Worm (Caenorhabditis elegans) whole organism, young adult: ENCODE measurements around the gene F17E9.4.
"Not testable (repeated sequence)": the region's sequence is repeated elsewhere in the genome, so short reads cannot be mapped to it uniquely, and the experiment has no call there.

Source experiments
- D2030.7 ChIP-seq: fragments of 200-800 bp; sonication (Bioruptor generic); IDR thresholded peaks from 2 replicates; pipeline ENCODE4 v1.3.6; 2022; ENCODE audit warnings: missing genetic modification reagents, missing genetic modification characterization, missing compliant biosample characterization
- F22D6.2 ChIP-seq: sonication (generic microtip); optimal IDR thresholded peaks from 2 replicates; lab custom pipeline; 2016; ENCODE audit warnings: mild to moderate bottlenecking, missing genetic modification characterization, missing compliant biosample characterization
- F23B12.7 ChIP-seq: sonication (generic microtip); optimal IDR thresholded peaks from 2 replicates; lab custom pipeline; 2017; ENCODE audit warnings: missing genetic modification characterization, mild to moderate bottlenecking, missing compliant biosample characterization, antibody characterized with exemption, moderate library complexity; ENCODE audit not compliant: insufficient read depth
- F39B2.1 ChIP-seq: fragments of 200-800 bp; sonication (Bioruptor generic); IDR thresholded peaks from 2 replicates; pipeline ENCODE4 v1.3.6; 2022; ENCODE audit warnings: missing genetic modification reagents, missing genetic modification characterization, missing compliant biosample characterization
- Y53F4B.3 ChIP-seq: fragments of 200-800 bp; sonication (Bioruptor generic); IDR thresholded peaks from 2 replicates; pipeline ENCODE4 v1.3.6; 2022; ENCODE audit warnings: missing genetic modification reagents, missing genetic modification characterization, missing compliant biosample characterization
- Y79H2A.3 ChIP-seq: fragments of 200-800 bp; sonication (Bioruptor generic); conservative IDR thresholded peaks from 2 replicates; pipeline ENCODE4 v1.3.6; 2022; ENCODE audit warnings: missing genetic modification reagents, missing genetic modification characterization, missing compliant biosample characterization
- Y95B8A.8 ChIP-seq: fragments of 200-800 bp; sonication (Bioruptor generic); IDR thresholded peaks from 2 replicates; pipeline ENCODE4 v1.3.6; 2022; ENCODE audit warnings: missing genetic modification reagents, missing genetic modification characterization, missing compliant biosample characterization
- ceh-100 ChIP-seq: fragments of 200-800 bp; sonication (Bioruptor generic); IDR thresholded peaks from 2 replicates; pipeline ENCODE4 v1.3.6; 2022; ENCODE audit warnings: missing genetic modification reagents, missing genetic modification characterization, missing compliant biosample characterization
- die-1 ChIP-seq: sonication (generic microtip); optimal IDR thresholded peaks from 2 replicates; lab custom pipeline; 2016; ENCODE audit warnings: missing genotype, mild to moderate bottlenecking, missing genetic modification characterization, missing compliant biosample characterization
- dpl-1 ChIP-seq: fragments of 150-350 bp; optimal IDR thresholded peaks from 2 replicates; lab custom pipeline; 2014; ENCODE audit warnings: missing biosample characterization, missing genetic modification reagents, missing genetic modification characterization
- egl-18 ChIP-seq: fragments of 200-800 bp; sonication (Bioruptor generic); IDR thresholded peaks from 2 replicates; pipeline ENCODE4 v1.3.6; 2022; ENCODE audit warnings: missing genetic modification reagents, missing genetic modification characterization, missing compliant biosample characterization
- egrh-3 ChIP-seq: fragments of 200-800 bp; sonication (Bioruptor generic); IDR thresholded peaks from 2 replicates; pipeline ENCODE4 v1.3.6; 2022; ENCODE audit warnings: missing genetic modification reagents, missing genetic modification characterization, missing compliant biosample characterization
- ekl-4 ChIP-seq: fragments of 200-800 bp; sonication (Bioruptor generic); IDR thresholded peaks from 2 replicates; pipeline ENCODE4 v1.3.6; 2022; ENCODE audit warnings: missing genetic modification reagents, missing genetic modification characterization, missing compliant biosample characterization
- ets-4 ChIP-seq: fragments of 200-800 bp; sonication (Bioruptor generic); optimal IDR thresholded peaks from 2 replicates; lab custom pipeline; 2018; ENCODE audit warnings: mild to moderate bottlenecking, missing genetic modification characterization, missing compliant biosample characterization
- him-1 ChIP-seq: sonication (generic microtip); optimal IDR thresholded peaks from 2 replicates; lab custom pipeline; 2016; ENCODE audit warnings: missing genotype, missing genetic modification reagents, missing genetic modification characterization, missing compliant biosample characterization
- hlh-26 ChIP-seq: fragments of 200-800 bp; sonication (Bioruptor generic); conservative IDR thresholded peaks from 2 replicates; pipeline ENCODE4 v1.3.6; 2022; ENCODE audit warnings: missing genetic modification reagents, missing genetic modification characterization, missing compliant biosample characterization
- lin-26 ChIP-seq: fragments of 200-800 bp; sonication (Bioruptor generic); IDR thresholded peaks from 2 replicates; pipeline ENCODE4 v1.3.6; 2022; ENCODE audit warnings: missing genetic modification reagents, missing genetic modification characterization, missing compliant biosample characterization
- madf-8 ChIP-seq: fragments of 200-800 bp; sonication (Bioruptor generic); conservative IDR thresholded peaks from 2 replicates; pipeline ENCODE4 v1.3.6; 2022; ENCODE audit warnings: missing genetic modification reagents, missing genetic modification characterization, missing compliant biosample characterization
- mes-4 ChIP-seq: sonication (generic microtip); optimal IDR thresholded peaks from 2 replicates; lab custom pipeline; 2016; ENCODE audit warnings: missing genotype, missing genetic modification characterization, missing compliant biosample characterization
- mxl-1 ChIP-seq: sonication (generic microtip); optimal IDR thresholded peaks from 2 replicates; lab custom pipeline; 2016; ENCODE audit warnings: missing genetic modification characterization, missing compliant biosample characterization
- nfya-2 ChIP-seq: fragments of 200-800 bp; sonication (Bioruptor generic); IDR thresholded peaks from 2 replicates; pipeline ENCODE4 v1.3.6; 2022; ENCODE audit warnings: missing genetic modification reagents, missing genetic modification characterization, missing compliant biosample characterization
- pbrm-1 ChIP-seq: fragments of 200-800 bp; sonication (Bioruptor generic); IDR thresholded peaks from 2 replicates; pipeline ENCODE4 v1.3.6; 2022; ENCODE audit warnings: missing genetic modification reagents, missing genetic modification characterization, missing compliant biosample characterization
- rcor-1 ChIP-seq: fragments of 200-800 bp; sonication (Bioruptor generic); IDR thresholded peaks from 2 replicates; pipeline ENCODE4 v1.3.6; 2022; ENCODE audit warnings: missing genetic modification reagents, missing genetic modification characterization, missing compliant biosample characterization
- unc-130 ChIP-seq: sonication (generic microtip); optimal IDR thresholded peaks from 2 replicates; lab custom pipeline; 2016; ENCODE audit warnings: missing genetic modification reagents, missing genetic modification characterization, missing compliant biosample characterization
- unc-62 ChIP-seq: fragments of 150-350 bp; optimal IDR thresholded peaks from 2 replicates; lab custom pipeline; 2014; ENCODE audit warnings: missing biosample characterization, missing genetic modification reagents, missing genetic modification characterization
- ztf-28 ChIP-seq: fragments of 200-800 bp; sonication (Bioruptor generic); IDR thresholded peaks from 2 replicates; pipeline ENCODE4 v1.3.6; 2022; ENCODE audit warnings: missing genetic modification reagents, missing genetic modification characterization, missing compliant biosample characterization

The F17E9.4 gene

ce11 chrIV:8333988-8334863 is 13.9 kb upstream of the F17E9.4 start, which contains the start of gene his-32:
his-32 (plus strand) TSS chrIV:8334305.
- TF ChIP-seq egl-18 (no peak), F23B12.7 (tag; lab: Kevin White, UChicago) (no peak), pbrm-1 (GFP tag; lab: Robert Waterston, UW) (peak; percentile 44; the same call in 1 of the 2 replicates), Y53F4B.3 (GFP tag; lab: Robert Waterston, UW) (no peak), egrh-3 (GFP tag; lab: Robert Waterston, UW) (peak; percentile 49; the same call in 1 of the 2 replicates), F39B2.1 (peak; percentile 63; the same call in 1 of the 2 replicates), ekl-4 (GFP tag; lab: Robert Waterston, UW) (peak; percentile 37; the same call in 1 of the 2 replicates)

ce11 chrIV:8339636-8340035 is 8.5 kb upstream of the F17E9.4 start, which contains the start of gene lgc-6:
lgc-6 (plus strand) TSS chrIV:8339936.
- TF ChIP-seq ceh-100 (GFP tag; lab: Robert Waterston, UW), result no peak

- TF ChIP-seq him-1 (tag; lab: Kevin White, UChicago) (no peak), mes-4 (no peak), ceh-100 (GFP tag; lab: Robert Waterston, UW) (no peak), F22D6.2 (tag; lab: Kevin White, UChicago) (no peak), dpl-1 (no peak), madf-8 (no peak), hlh-26 (no peak)
Measured at ce11 chrIV:8342385-8342784, 5.8 kb upstream of the F17E9.4 start, which contains the start of gene lgc-5. lgc-5 (plus strand) TSS chrIV:8342685.

- TF ChIP-seq Y95B8A.8 (GFP tag; lab: Robert Waterston, UW) (no peak), unc-62 (GFP tag; lab: Kevin White, UChicago) (no peak), ztf-28 (GFP tag; lab: Robert Waterston, UW) (no peak), madf-8 (no peak), mes-4 (no peak), rcor-1 (no peak), F23B12.7 (tag; lab: Kevin White, UChicago) (no peak), lin-26 (GFP tag; lab: Robert Waterston, UW) (no peak), ekl-4 (GFP tag; lab: Robert Waterston, UW) (no peak), unc-130 (no peak), pbrm-1 (GFP tag; lab: Robert Waterston, UW) (no peak), nfya-2 (no peak)
Measured at ce11 chrIV:8345518-8345917, 2.7 kb upstream of the F17E9.4 start, which contains the start of gene F17E9.5. F17E9.5 (plus strand) TSS chrIV:8345818.

- TF ChIP-seq die-1 (tag; lab: Kevin White, UChicago) (no peak), ets-4 (GFP tag; lab: Kevin White, UChicago) (no peak), Y79H2A.3 (no peak)
Measured at ce11 chrIV:8347051-8347450, 1.1 kb upstream of the F17E9.4 start, which contains the start of the genes F17E9.18 and F17E9.15. F17E9.18 (minus strand) TSS chrIV:8347151. F17E9.15 (plus strand) TSS chrIV:8347418.

- TF ChIP-seq ztf-28 (GFP tag; lab: Robert Waterston, UW); mxl-1 (tag; lab: Kevin White, UChicago); D2030.7 (GFP tag; lab: Robert Waterston, UW): not testable (repeated sequence)
Measured at ce11 chrIV:8352036-8352435, 3.9 kb downstream of the F17E9.4 start, which contains the start of gene F17E9.16. F17E9.16 (plus strand) TSS chrIV:8352336.
